Fruit fly (Drosophila melanogaster): ENCODE results near the gene Ugt303A1.

Ugt303A1 gene

DNA sequence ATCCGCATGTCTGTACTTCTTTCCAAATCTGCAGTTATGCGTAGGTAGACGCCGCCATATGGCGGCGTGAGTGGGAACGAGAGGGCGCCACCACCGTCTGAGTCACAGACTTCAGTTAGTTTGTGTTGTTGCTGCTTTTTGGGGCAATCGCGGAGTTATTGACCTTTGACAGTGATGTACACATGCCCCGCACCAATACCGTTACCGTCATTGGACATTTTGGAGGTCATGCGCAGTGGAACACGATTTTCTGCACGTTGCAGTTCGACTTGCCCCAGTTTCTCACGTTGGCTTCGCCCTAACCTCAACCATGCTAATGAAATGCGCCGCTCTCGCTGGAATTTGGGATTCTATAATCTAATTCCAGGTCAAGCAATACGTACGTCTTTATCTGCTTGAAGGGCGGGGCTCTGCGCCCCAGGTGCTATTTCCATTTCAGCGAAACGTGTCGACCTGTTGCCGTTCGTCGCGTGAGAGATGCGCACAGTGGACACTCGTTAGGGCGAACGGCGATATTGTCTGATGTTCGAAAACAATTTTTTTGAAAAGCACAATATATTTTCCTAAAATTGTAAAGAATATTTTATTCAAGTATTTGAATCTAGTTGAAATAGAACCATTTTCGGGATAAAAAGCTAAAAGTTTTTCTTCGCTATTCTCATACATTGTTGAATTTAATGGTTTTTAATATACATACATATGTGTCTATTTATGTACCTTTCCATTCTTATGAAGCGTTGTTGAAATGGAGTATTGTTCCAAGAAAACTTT lies 36.1 kb downstream of the Ugt303A1 start (continued):
- TF ChIP-seq Spps (tag; optimal IDR thresholded peaks at IDR 0.05) (no peak), Nf-YB (GFP tag; optimal IDR thresholded peaks at IDR 0.05) (peak; percentile 9), dimm (GFP tag; IDR thresholded peaks at IDR 0.05) (0 out of 2 replicates have a peak, but pooled peaks have one; percentile 27), gfzf (GFP tag; optimal IDR thresholded peaks at IDR 0.05) (no peak), CG42726 (GFP tag; IDR thresholded peaks at IDR 0.05; ENCODE audit: partially characterized antibody) (no peak), Pdp1 (GFP tag; optimal IDR thresholded peaks at IDR 0.05) (peak; percentile 74 to 81), oc (tag; optimal IDR thresholded peaks at IDR 0.05) (no peak), Dad (GFP tag; optimal IDR thresholded peaks at IDR 0.05) (peak; percentile 47), CG8281 (tag; optimal IDR thresholded peaks at IDR 0.05) (peak; percentile 9), Ssrp (tag; optimal IDR thresholded peaks at IDR 0.05) (peak; percentile 62), CG31388 (GFP tag; optimal IDR thresholded peaks at IDR 0.05) (peak; percentile 19), CG12071 (GFP tag; optimal IDR thresholded peaks at IDR 0.05) (peak; percentile 58), PHDP (tag; optimal IDR thresholded peaks at IDR 0.05) (peak; percentile 61), luna (GFP tag; optimal IDR thresholded peaks at IDR 0.05) (peak; percentile 42), Hey (tag; optimal IDR thresholded peaks at IDR 0.05) (peak; percentile 69), CG13123 (GFP tag; optimal IDR thresholded peaks at IDR 0.05) (no peak), HLH3B (GFP tag; IDR thresholded peaks at IDR 0.05) (peak; percentile 74), hkb (optimal IDR thresholded peaks at IDR 0.05) (no peak), hkb (GFP tag; IDR thresholded peaks at IDR 0.05) (peak; percentile 73), CG18476 (GFP tag; optimal IDR thresholded peaks at IDR 0.05) (peak; percentile 71), CG9215 (GFP tag; IDR thresholded peaks at IDR 0.05) (peak; percentile 69), CG8089 (GFP tag; optimal IDR thresholded peaks at IDR 0.05) (peak; percentile 19), h (optimal IDR thresholded peaks at IDR 0.05) (no peak), Hand (GFP tag; optimal IDR thresholded peaks at IDR 0.05) (no peak), unpg (GFP tag; optimal IDR thresholded peaks at IDR 0.05) (peak; percentile 65), nom (GFP tag; optimal IDR thresholded peaks at IDR 0.05) (peak; percentile 1), Oli (tag; optimal IDR thresholded peaks at IDR 0.05) (peak; percentile 58), Bteb2 (GFP tag; optimal IDR thresholded peaks at IDR 0.05) (peak; percentile 67), CG3995 (GFP tag; optimal IDR thresholded peaks at IDR 0.05) (peak; percentile 2), Antp (GFP tag; optimal IDR thresholded peaks at IDR 0.05) (peak; percentile 65), H15 (GFP tag; IDR thresholded peaks at IDR 0.05) (peak; percentile 65; the same call in 2 of the 3 replicates), Sry-β (GFP tag; optimal IDR thresholded peaks at IDR 0.05) (peak; percentile 90), Scr (GFP tag; IDR thresholded peaks at IDR 0.05; ENCODE audit: partially characterized antibody) (no peak), ssp (GFP tag; IDR thresholded peaks at IDR 0.05) (peak; percentile 57; the same call in 1 of the 2 replicates), Jarid2 (GFP tag; optimal IDR thresholded peaks at IDR 0.05) (no peak), ham (GFP tag; IDR thresholded peaks at IDR 0.05) (no peak), Dp (GFP tag; optimal IDR thresholded peaks at IDR 0.05) (no peak), CG11247 (GFP tag; IDR thresholded peaks at IDR 0.05) (peak; percentile 60), MESR4 (GFP tag; optimal IDR thresholded peaks at IDR 0.05) (peak; percentile 57), CG11695 (GFP tag; IDR thresholded peaks at IDR 0.05) (peak; percentile 63; the same call in 2 of the 3 replicates), CG11560 (tag; IDR thresholded peaks at IDR 0.05) (no peak), grn (GFP tag; optimal IDR thresholded peaks at IDR 0.05) (no peak), Kr (GFP tag; optimal IDR thresholded peaks at IDR 0.05) (no peak), CG2129 (GFP tag; IDR thresholded peaks at IDR 0.05; ENCODE audit: partially characterized antibody) (no peak), CG3407 (GFP tag; optimal IDR thresholded peaks at IDR 0.05) (peak; percentile 41), toy (GFP tag; IDR thresholded peaks at IDR 0.05) (peak; percentile 35; the same call in 1 of the 2 replicates), B-H2 (GFP tag; optimal IDR thresholded peaks at IDR 0.05) (peak; percentile 56), CG10274 (GFP tag; optimal IDR thresholded peaks at IDR 0.05) (peak; percentile 33), bsh (GFP tag; optimal IDR thresholded peaks at IDR 0.05) (peak in 1 of 2 experiments; percentile 69)
